Worm (Caenorhabditis elegans): Measurements from ENCODE around the gene srh-255.

DNA sequence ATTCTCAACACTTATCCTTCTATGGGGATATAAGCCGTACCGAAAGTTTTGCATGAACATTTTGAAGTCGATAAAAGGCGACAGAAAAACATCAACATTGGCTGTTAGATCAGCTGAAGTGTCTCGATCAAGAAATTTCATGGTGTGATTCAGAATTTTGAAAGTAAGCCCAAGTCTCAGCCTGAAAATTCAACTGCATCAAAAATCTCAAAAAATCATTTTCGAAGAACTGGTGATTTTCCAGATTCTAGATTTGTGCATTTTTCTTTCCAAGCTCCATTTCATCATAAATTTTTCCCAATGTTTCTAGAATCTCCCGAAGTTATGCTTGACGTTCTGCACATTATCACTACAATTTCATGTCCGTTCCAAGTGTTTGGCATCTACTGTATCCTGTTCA, at the start of gene srh-255:
- TF ChIP-seq lin-35 (GFP tag; optimal IDR thresholded peaks at IDR 0.05) (no peak), C17E4.6 (GFP tag; IDR thresholded peaks at IDR 0.05) (no peak), unc-130 (GFP tag; optimal IDR thresholded peaks at IDR 0.05) (no peak)

All from whole organism, young adult.